Worm (Caenorhabditis elegans) whole organism, L4 larva: ENCODE measurements around the gene hsp-75.

Source experiments
- F10B5.3 ChIP-seq: sonication (generic microtip); optimal IDR thresholded peaks from 2 replicates; lab custom pipeline; 2016; ENCODE audit warnings: mild to moderate bottlenecking, missing genetic modification characterization, missing compliant biosample characterization
- F37D6.2 ChIP-seq: sonication (generic microtip); optimal IDR thresholded peaks from 2 replicates; lab custom pipeline; 2016; ENCODE audit warnings: mild to moderate bottlenecking, missing genetic modification characterization, missing compliant biosample characterization
- T26A8.4 ChIP-seq: fragments of 200-800 bp; sonication (Bioruptor generic); IDR thresholded peaks from 2 replicates; pipeline ENCODE4 v1.3.6; 2022; ENCODE audit warnings: missing genetic modification characterization, missing compliant biosample characterization
- Y105C5A.15 ChIP-seq: fragments of 200-800 bp; sonication (Bioruptor generic); IDR thresholded peaks from 2 replicates; pipeline ENCODE4 v1.3.6; 2022; ENCODE audit warnings: missing genetic modification characterization, missing compliant biosample characterization
- Y75B8A.6 ChIP-seq: fragments of 200-800 bp; sonication (Bioruptor generic); IDR thresholded peaks from 2 replicates; pipeline ENCODE4 v1.3.6; 2022; ENCODE audit warnings: missing genetic modification reagents, missing genetic modification characterization, missing compliant biosample characterization
- ceh-20 ChIP-seq: fragments of 200-800 bp; sonication (Bioruptor generic); IDR thresholded peaks from 2 replicates; pipeline ENCODE4 v1.3.6; 2022; ENCODE audit warnings: missing genetic modification reagents, missing genetic modification characterization, missing compliant biosample characterization
- ceh-28 ChIP-seq: fragments of 150-350 bp; optimal IDR thresholded peaks from 2 replicates; lab custom pipeline; 2014; ENCODE audit warnings: missing biosample characterization, missing genetic modification reagents, missing genetic modification characterization
- ceh-44 ChIP-seq: fragments of 200-800 bp; sonication (Bioruptor generic); IDR thresholded peaks from 2 replicates; pipeline ENCODE4 v1.3.6; 2022; ENCODE audit warnings: missing genetic modification reagents, missing genetic modification characterization, missing compliant biosample characterization
- ces-1 ChIP-seq: fragments of 150-350 bp; sonication (generic microtip); optimal IDR thresholded peaks from 4 replicates; lab custom pipeline; 2014; ENCODE audit warnings: missing biosample characterization, missing genetic modification reagents, missing genetic modification characterization
- ctbp-1 ChIP-seq: fragments of 200-800 bp; sonication (Bioruptor generic); IDR thresholded peaks from 2 replicates; pipeline ENCODE4 v1.3.6; 2022; ENCODE audit warnings: missing genetic modification reagents, missing genetic modification characterization, missing compliant biosample characterization
- daf-12 ChIP-seq: fragments of 150-350 bp; optimal IDR thresholded peaks from 2 replicates; lab custom pipeline; 2014; ENCODE audit warnings: missing biosample characterization, missing genetic modification reagents, missing genetic modification characterization
- daf-19 ChIP-seq: fragments of 200-800 bp; sonication (Bioruptor generic); conservative IDR thresholded peaks from 2 replicates; pipeline ENCODE4 v1.3.6; 2022; ENCODE audit warnings: missing genetic modification characterization, missing compliant biosample characterization
- dmd-6 ChIP-seq: fragments of 200-800 bp; sonication (Bioruptor generic); IDR thresholded peaks from 2 replicates; pipeline ENCODE4 v1.3.6; 2022; ENCODE audit warnings: missing genetic modification reagents, missing genetic modification characterization, missing compliant biosample characterization
- dmd-8 ChIP-seq: fragments of 200-800 bp; sonication (Bioruptor generic); IDR thresholded peaks from 2 replicates; pipeline ENCODE4 v1.3.6; 2022; ENCODE audit warnings: missing genetic modification characterization, missing compliant biosample characterization
- dmd-9 ChIP-seq: fragments of 200-800 bp; sonication (Bioruptor generic); IDR thresholded peaks from 2 replicates; pipeline ENCODE4 v1.3.6; 2022; ENCODE audit warnings: missing genetic modification reagents, missing genetic modification characterization, missing compliant biosample characterization
- duxl-1 ChIP-seq: sonication (generic microtip); optimal IDR thresholded peaks from 2 replicates; lab custom pipeline; 2016; ENCODE audit warnings: mild to moderate bottlenecking, missing genetic modification characterization, moderate library complexity, missing compliant biosample characterization; ENCODE audit not compliant: poor library complexity
- hif-1 ChIP-seq, 2 experiments: sonication (generic microtip); optimal IDR thresholded peaks; 2 replicates each; lab custom pipeline; 2016 to 2017; ENCODE audit warnings: missing compliant biosample characterization in 2 of 2, missing genetic modification characterization in 2 of 2, missing genetic modification reagents in 2 of 2, missing genotype in 2 of 2, mild to moderate bottlenecking in 1 of 2
- hlh-30 ChIP-seq: sonication (generic microtip); optimal IDR thresholded peaks from 2 replicates; lab custom pipeline; 2017; ENCODE audit warnings: antibody characterized with exemption, mild to moderate bottlenecking, missing genetic modification characterization, missing compliant biosample characterization; ENCODE audit not compliant: insufficient read depth
- jun-1 ChIP-seq: fragments of 150-350 bp; optimal IDR thresholded peaks from 2 replicates; lab custom pipeline; 2014; ENCODE audit warnings: missing biosample characterization, missing genetic modification reagents, missing genetic modification characterization
- lim-7 ChIP-seq: fragments of 200-800 bp; sonication (Bioruptor generic); IDR thresholded peaks from 2 replicates; pipeline ENCODE4 v1.3.6; 2022; ENCODE audit warnings: missing genetic modification characterization, missing compliant biosample characterization
- lin-1 ChIP-seq: fragments of 200-800 bp; sonication (Bioruptor generic); IDR thresholded peaks from 2 replicates; pipeline ENCODE4 v1.3.6; 2022; ENCODE audit warnings: missing genetic modification reagents, missing genetic modification characterization, missing compliant biosample characterization
- lin-13 ChIP-seq: fragments of 150-350 bp; optimal IDR thresholded peaks from 2 replicates; lab custom pipeline; 2014; ENCODE audit warnings: missing biosample characterization, missing genetic modification reagents, missing genetic modification characterization
- lin-38 ChIP-seq: fragments of 200-800 bp; sonication (Bioruptor generic); IDR thresholded peaks from 2 replicates; pipeline ENCODE4 v1.3.6; 2022; ENCODE audit warnings: missing genetic modification reagents, missing genetic modification characterization, missing compliant biosample characterization
- lir-3 ChIP-seq: sonication (generic microtip); optimal IDR thresholded peaks from 2 replicates; lab custom pipeline; 2016; ENCODE audit warnings: mild to moderate bottlenecking, missing genetic modification characterization, missing compliant biosample characterization
- lsy-2 ChIP-seq, 2 experiments: fragments of 150-350 bp in 1 of 2; sonication (generic microtip) in 1 of 2; optimal IDR thresholded peaks; 2 replicates each; lab custom pipeline; 2014 to 2017; ENCODE audit warnings: missing biosample characterization in 2 of 2, missing genetic modification characterization in 2 of 2
- madf-9 ChIP-seq: fragments of 200-800 bp; sonication (Bioruptor generic); conservative IDR thresholded peaks from 2 replicates; pipeline ENCODE4 v1.3.6; 2022; ENCODE audit warnings: missing genetic modification reagents, missing genetic modification characterization, missing compliant biosample characterization
- mdt-29 ChIP-seq: fragments of 200-800 bp; sonication (Bioruptor generic); IDR thresholded peaks from 2 replicates; pipeline ENCODE4 v1.3.6; 2022; ENCODE audit warnings: missing genetic modification reagents, missing genetic modification characterization, missing compliant biosample characterization
- mes-2 ChIP-seq: sonication (generic microtip); optimal IDR thresholded peaks from 2 replicates; lab custom pipeline; 2016; ENCODE audit warnings: missing genotype, mild to moderate bottlenecking, missing genetic modification characterization, missing compliant biosample characterization; ENCODE audit not compliant: poor library complexity, severe bottlenecking
- mxl-3 ChIP-seq: fragments of 200-800 bp; sonication (Bioruptor generic); optimal IDR thresholded peaks from 2 replicates; lab custom pipeline; 2018; ENCODE audit warnings: mild to moderate bottlenecking, missing genetic modification characterization, missing compliant biosample characterization
- nhr-10 ChIP-seq: fragments of 150-350 bp; optimal IDR thresholded peaks from 2 replicates; lab custom pipeline; 2014; ENCODE audit warnings: missing biosample characterization, missing genetic modification characterization
- nhr-102 ChIP-seq: sonication (generic microtip); optimal IDR thresholded peaks from 2 replicates; lab custom pipeline; 2016; ENCODE audit warnings: mild to moderate bottlenecking, missing genetic modification characterization, moderate library complexity, missing compliant biosample characterization
- nhr-11 ChIP-seq: fragments of 150-350 bp; optimal IDR thresholded peaks from 2 replicates; lab custom pipeline; 2014; ENCODE audit warnings: missing biosample characterization, missing genetic modification characterization
- nhr-111 ChIP-seq: fragments of 200-800 bp; sonication (Bioruptor generic); optimal IDR thresholded peaks from 2 replicates; lab custom pipeline; 2018; ENCODE audit warnings: mild to moderate bottlenecking, missing genetic modification characterization, missing compliant biosample characterization
- nhr-28 ChIP-seq: fragments of 150-350 bp; optimal IDR thresholded peaks from 2 replicates; lab custom pipeline; 2014; ENCODE audit warnings: missing biosample characterization, missing genetic modification characterization
- nhr-41 ChIP-seq: fragments of 200-800 bp; sonication (Bioruptor generic); IDR thresholded peaks from 2 replicates; pipeline ENCODE4 v1.3.6; 2022; ENCODE audit warnings: missing genetic modification reagents, missing genetic modification characterization, missing compliant biosample characterization
- nhr-77 ChIP-seq: fragments of 150-350 bp; optimal IDR thresholded peaks from 2 replicates; lab custom pipeline; 2014; ENCODE audit warnings: missing biosample characterization, missing genetic modification characterization
- pqm-1 ChIP-seq: sonication (generic microtip); optimal IDR thresholded peaks from 2 replicates; lab custom pipeline; 2017; ENCODE audit warnings: missing biosample characterization, missing genetic modification characterization
- rbr-2 ChIP-seq: sonication (generic microtip); optimal IDR thresholded peaks from 2 replicates; lab custom pipeline; 2016; ENCODE audit warnings: missing genotype, missing genetic modification characterization, missing compliant biosample characterization
- saeg-2 ChIP-seq: fragments of 200-800 bp; sonication (Bioruptor generic); IDR thresholded peaks from 2 replicates; pipeline ENCODE4 v1.3.6; 2022; ENCODE audit warnings: missing genetic modification reagents, missing genetic modification characterization, missing compliant biosample characterization
- sdz-12 ChIP-seq: fragments of 200-800 bp; sonication (Bioruptor generic); optimal IDR thresholded peaks from 2 replicates; lab custom pipeline; 2018; ENCODE audit warnings: mild to moderate bottlenecking, missing genetic modification characterization, missing compliant biosample characterization
- skn-1 ChIP-seq: fragments of 150-350 bp; optimal IDR thresholded peaks from 2 replicates; lab custom pipeline; 2014; ENCODE audit warnings: missing biosample characterization, missing genetic modification characterization
- snpc-1.2 ChIP-seq: fragments of 200-800 bp; sonication (Bioruptor generic); IDR thresholded peaks from 2 replicates; pipeline ENCODE4 v1.3.6; 2022; ENCODE audit warnings: missing genetic modification reagents, missing genetic modification characterization, missing compliant biosample characterization
- snpc-4 ChIP-seq: fragments of 150-350 bp; optimal IDR thresholded peaks from 2 replicates; lab custom pipeline; 2014; ENCODE audit warnings: missing biosample characterization, missing genetic modification characterization
- tag-97 ChIP-seq: fragments of 200-800 bp; sonication (Bioruptor generic); IDR thresholded peaks from 2 replicates; pipeline ENCODE4 v1.3.6; 2022; ENCODE audit warnings: missing genetic modification characterization, missing compliant biosample characterization
- zag-1 ChIP-seq: fragments of 150-350 bp; optimal IDR thresholded peaks from 2 replicates; lab custom pipeline; 2014; ENCODE audit warnings: missing biosample characterization, missing genetic modification characterization
- zip-11 ChIP-seq: fragments of 200-800 bp; sonication (Bioruptor generic); IDR thresholded peaks from 2 replicates; pipeline ENCODE4 v1.3.6; 2022; ENCODE audit warnings: missing genetic modification characterization, missing compliant biosample characterization
- ztf-7 ChIP-seq: fragments of 150-350 bp; optimal IDR thresholded peaks from 2 replicates; lab custom pipeline; 2014; ENCODE audit warnings: missing biosample characterization, missing genetic modification characterization

The hsp-75 gene

DNA sequence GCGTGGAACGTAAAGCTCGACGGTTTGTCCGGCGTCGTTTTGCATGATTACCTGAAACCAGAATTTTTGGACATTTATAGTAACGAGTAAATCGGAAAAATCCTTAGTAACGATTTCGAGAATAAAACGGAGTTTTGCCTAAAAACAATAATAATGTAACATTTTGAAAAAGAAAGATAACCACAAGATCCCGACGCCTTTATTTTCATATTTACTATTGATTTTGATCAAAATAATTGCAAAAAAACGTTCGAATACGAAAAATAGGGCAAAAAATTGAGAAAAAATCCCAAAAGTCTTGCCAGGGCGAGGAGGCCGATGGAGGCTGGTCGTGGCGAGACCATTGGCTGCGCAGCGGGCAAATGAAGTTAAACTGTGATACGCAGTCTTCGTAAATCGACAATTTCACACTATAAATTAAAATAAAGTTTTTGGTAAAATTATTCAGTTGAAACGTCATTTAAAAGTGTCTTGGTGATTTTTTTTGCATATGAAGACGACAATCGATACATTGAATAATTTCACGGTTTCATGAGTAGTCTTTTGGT, 36.9 kb downstream of the hsp-75 start, which contains the start of gene rps-21 (continued):
- TF ChIP-seq ceh-20 (GFP tag; lab: Robert Waterston, UW) (peak; percentile 48; the same call in 1 of the 2 replicates), snpc-1.2 (no peak), daf-12 (tag; lab: Kevin White, UChicago) (no peak), ctbp-1 (GFP tag; lab: Robert Waterston, UW) (no peak), ceh-28 (tag; lab: Kevin White, UChicago) (no peak), hif-1 (tag; optimal IDR thresholded peaks at IDR 0.05; lab: Kevin White, UChicago) (peak in 1 of 2 experiments; percentile 63), sdz-12 (no peak)

DNA sequence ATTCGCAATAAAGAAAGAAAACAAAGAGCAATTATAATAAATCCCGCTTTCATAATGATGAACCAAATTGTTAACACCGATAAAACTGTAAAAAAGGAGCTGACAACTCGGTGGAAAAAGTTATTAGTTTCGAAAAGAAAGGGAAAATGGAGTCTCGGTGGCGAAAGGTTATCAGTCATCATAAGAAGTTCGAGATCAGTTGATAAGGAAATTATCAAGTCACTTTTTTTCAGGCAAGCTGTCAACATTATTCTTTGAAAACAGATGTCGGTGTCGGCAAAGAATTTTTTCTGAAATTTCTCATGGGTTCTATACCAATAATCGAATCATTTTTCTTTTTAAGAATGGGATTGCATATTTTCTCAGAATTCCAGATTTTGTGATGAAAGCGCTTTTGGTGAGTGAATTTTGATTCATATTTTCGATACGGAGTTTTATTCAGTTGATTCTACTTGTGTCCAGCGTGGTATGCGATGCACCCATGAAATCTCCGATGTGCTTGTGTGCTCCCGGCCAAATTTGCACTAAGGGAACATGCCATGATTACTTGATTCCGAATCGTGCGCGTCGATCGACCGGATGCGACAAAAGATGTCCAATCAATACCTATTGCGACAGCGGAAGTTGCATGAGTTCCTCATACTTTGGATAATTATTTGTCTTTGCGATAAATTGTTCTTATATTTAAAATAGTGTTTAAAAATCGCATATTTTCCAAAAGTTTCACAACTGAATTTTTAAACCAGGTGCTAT, 38.0 kb downstream of the hsp-75 start, which contains the start of the genes F37C12.21 and F37C12.10:
Gene F37C12.21 (plus strand): TSS at position 58 of the 753 bp plus-strand sequence.
Gene F37C12.10 (minus strand): TSS at position 85 of the 753 bp plus-strand sequence.
- TF ChIP-seq skn-1 (tag; lab: Kevin White, UChicago) (no peak), F37D6.2 (no peak), ctbp-1 (GFP tag; lab: Robert Waterston, UW) (no peak), rbr-2 (tag; lab: Kevin White, UChicago) (no peak), nhr-41 (GFP tag; lab: Robert Waterston, UW) (peak; percentile 57; the same call in 1 of the 2 replicates), lin-13 (no peak), lsy-2 (tag; optimal IDR thresholded peaks at IDR 0.05; lab: Kevin White, UChicago) (peak in 1 of 2 experiments; percentile 23), dmd-8 (GFP tag; lab: Robert Waterston, UW) (no peak), mxl-3 (no peak), Y105C5A.15 (no peak), nhr-102 (peak; percentile 7), lin-1 (GFP tag; lab: Robert Waterston, UW) (no peak), snpc-4 (no peak), lir-3 (no peak), pqm-1 (tag; lab: Kevin White, UChicago) (peak; percentile 43), dmd-9 (GFP tag; lab: Robert Waterston, UW) (no peak), nhr-10 (no peak), nhr-111 (no peak), ces-1 (no peak), sdz-12 (no peak), nhr-77 (tag; lab: Kevin White, UChicago) (peak; percentile 27), duxl-1 (no peak), nhr-11 (no peak), ceh-28 (tag; lab: Kevin White, UChicago) (no peak), F10B5.3 (tag; lab: Kevin White, UChicago) (no peak), ztf-7 (tag; lab: Kevin White, UChicago) (no peak), T26A8.4 (GFP tag; lab: Robert Waterston, UW) (no peak), tag-97 (GFP tag; lab: Robert Waterston, UW) (no peak), nhr-28 (peak; percentile 62), jun-1 (tag; lab: Kevin White, UChicago) (no peak), dmd-6 (GFP tag; lab: Robert Waterston, UW) (peak; percentile 43), mes-2 (tag; lab: Kevin White, UChicago) (peak; percentile 42), madf-9 (GFP tag; lab: Robert Waterston, UW) (no peak), zip-11 (no peak), lim-7 (GFP tag; lab: Robert Waterston, UW) (no peak), daf-19 (GFP tag; lab: Robert Waterston, UW) (no peak), Y75B8A.6 (no peak), saeg-2 (no peak), mdt-29 (no peak), ceh-20 (GFP tag; lab: Robert Waterston, UW) (no peak), lin-38 (GFP tag; lab: Robert Waterston, UW) (peak; percentile 41), ceh-44 (GFP tag; lab: Robert Waterston, UW) (no peak), hlh-30 (tag; lab: Kevin White, UChicago) (peak; percentile 13), zag-1 (tag; lab: Kevin White, UChicago) (no peak)
